Worm (Caenorhabditis elegans): ENCODE data around the gene lem-4.

Gene lem-4

DNA sequence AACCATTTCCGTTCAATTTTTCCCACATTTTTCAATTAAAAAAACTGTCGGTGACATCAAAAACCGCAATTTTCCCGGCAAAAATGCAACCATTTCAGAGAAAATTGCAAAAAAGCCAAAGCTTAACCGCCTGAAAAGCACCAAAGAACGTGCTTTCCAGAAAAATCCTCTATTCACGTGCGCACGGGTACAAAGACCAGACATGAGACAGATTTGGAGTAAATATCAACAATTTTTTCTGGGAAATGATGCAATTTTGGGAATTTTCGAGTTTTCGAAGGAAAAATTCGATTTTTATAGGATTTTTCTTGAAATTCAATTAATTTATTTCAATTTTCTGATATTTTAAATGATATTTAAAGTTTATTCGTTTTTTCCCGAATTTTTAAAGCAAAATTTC lies 25.5 kb downstream of the lem-4 start:
- TF ChIP-seq ces-1 (GFP tag; optimal IDR thresholded peaks at IDR 0.05) (no peak), mab-5 (tag; optimal IDR thresholded peaks at IDR 0.05) (no peak), tbx-8 (GFP tag; optimal IDR thresholded peaks at IDR 0.05) (no peak), cnd-1 (tag; optimal IDR thresholded peaks at IDR 0.05) (no peak), ceh-83 (GFP tag; optimal IDR thresholded peaks at IDR 0.05) (no peak), flh-1 (GFP tag; optimal IDR thresholded peaks at IDR 0.05) (no peak), unc-39 (tag; optimal IDR thresholded peaks at IDR 0.05) (no peak), lsy-2 (tag; optimal IDR thresholded peaks at IDR 0.05) (no peak), M03D4.4 (tag; optimal IDR thresholded peaks at IDR 0.05) (no peak), mls-2 (tag; optimal IDR thresholded peaks at IDR 0.05) (no peak), bed-3 (GFP tag; optimal IDR thresholded peaks at IDR 0.05) (no peak)

- TF ChIP-seq mep-1 (tag; optimal IDR thresholded peaks at IDR 0.05) (peak; percentile 65), ham-2 (GFP tag; optimal IDR thresholded peaks at IDR 0.05) (peak; percentile 48), sem-2 (GFP tag; optimal IDR thresholded peaks at IDR 0.05) (no peak), snpc-4 (tag; optimal IDR thresholded peaks at IDR 0.05) (no peak), unc-39 (tag; optimal IDR thresholded peaks at IDR 0.05) (no peak), tbx-8 (GFP tag; optimal IDR thresholded peaks at IDR 0.05) (no peak), mab-5 (tag; optimal IDR thresholded peaks at IDR 0.05) (no peak), ces-1 (GFP tag; optimal IDR thresholded peaks at IDR 0.05) (peak; percentile 82), drap-1 (GFP tag; optimal IDR thresholded peaks at IDR 0.05) (peak; percentile 9), nhr-28 (tag; optimal IDR thresholded peaks at IDR 0.05) (no peak), lin-32 (GFP tag; optimal IDR thresholded peaks at IDR 0.05) (no peak), lsy-2 (tag; optimal IDR thresholded peaks at IDR 0.05) (peak; percentile 65), lin-13 (tag; optimal IDR thresholded peaks at IDR 0.05) (peak; percentile 19), sptf-1 (tag; optimal IDR thresholded peaks at IDR 0.05) (no peak), ceh-39 (tag; optimal IDR thresholded peaks at IDR 0.05) (peak; percentile 71), nhr-237 (tag; optimal IDR thresholded peaks at IDR 0.05) (peak; percentile 11), mls-2 (tag; optimal IDR thresholded peaks at IDR 0.05) (no peak), elt-3 (tag; optimal IDR thresholded peaks at IDR 0.05) (no peak), blmp-1 (tag; optimal IDR thresholded peaks at IDR 0.05) (no peak), flh-1 (GFP tag; optimal IDR thresholded peaks at IDR 0.05) (no peak), pha-4 (tag; optimal IDR thresholded peaks at IDR 0.05) (peak; percentile 55), nhr-12 (tag; optimal IDR thresholded peaks at IDR 0.05) (no peak), ceh-43 (GFP tag; optimal IDR thresholded peaks at IDR 0.05) (no peak), unc-120 (tag; optimal IDR thresholded peaks at IDR 0.05; ENCODE audit: poor library complexity, severe bottlenecking) (peak; percentile 10), unc-62 (GFP tag; optimal IDR thresholded peaks at IDR 0.05) (peak; percentile 12), zip-8 (tag; optimal IDR thresholded peaks at IDR 0.05) (no peak), nhr-2 (tag; optimal IDR thresholded peaks at IDR 0.05) (no peak), cnd-1 (tag; optimal IDR thresholded peaks at IDR 0.05) (no peak), ztf-11 (tag; optimal IDR thresholded peaks at IDR 0.05) (no peak), elt-1 (tag; optimal IDR thresholded peaks at IDR 0.05; ENCODE audit: borderline replicate concordance, insufficient read depth) (no peak), nhr-76 (tag; optimal IDR thresholded peaks at IDR 0.05) (no peak), hlh-1 (tag; optimal IDR thresholded peaks at IDR 0.05) (peak; percentile 33), bed-3 (GFP tag; optimal IDR thresholded peaks at IDR 0.05) (no peak), M03D4.4 (tag; optimal IDR thresholded peaks at IDR 0.05) (no peak), ceh-83 (GFP tag; optimal IDR thresholded peaks at IDR 0.05) (no peak)
These were observed 26.2 kb downstream of the lem-4 start for ce11 chrIV:828427-828826.

- TF ChIP-seq unc-120 (tag; optimal IDR thresholded peaks at IDR 0.05; ENCODE audit: poor library complexity, severe bottlenecking), result no peak
- no peak for TF ChIP-seq nhr-28 (tag; optimal IDR thresholded peaks at IDR 0.05)
- no peak for TF ChIP-seq ceh-43 (GFP tag; optimal IDR thresholded peaks at IDR 0.05)
These were observed 28.4 kb downstream of the lem-4 start for ce11 chrIV:826145-826544.

DNA sequence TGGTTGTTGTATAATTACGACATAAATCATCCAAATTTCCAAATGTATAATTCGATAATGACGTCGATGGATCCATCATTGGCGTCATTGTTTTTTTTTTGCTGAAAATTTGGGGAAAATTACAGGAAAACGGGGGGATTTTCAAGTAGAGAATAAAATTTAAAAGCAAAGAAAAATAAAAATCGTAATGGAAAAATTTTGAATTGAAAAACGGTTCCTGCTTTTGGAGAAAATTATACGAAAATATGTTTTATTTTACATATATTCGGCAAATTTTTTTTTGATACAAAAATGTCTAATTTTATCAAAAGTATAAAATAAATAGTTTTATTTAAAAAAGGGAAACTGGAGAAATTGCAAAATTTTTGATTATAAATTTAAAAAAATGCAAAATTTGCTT lies 29.7 kb downstream of the lem-4 start, which contains the start of gene zipt-15:
TSS of gene zipt-15 (minus strand) at position 101 of the 400 bp plus-strand sequence.
- TF ChIP-seq tbx-8 (GFP tag; optimal IDR thresholded peaks at IDR 0.05) (no peak), sptf-1 (tag; optimal IDR thresholded peaks at IDR 0.05) (no peak), mls-2 (tag; optimal IDR thresholded peaks at IDR 0.05) (no peak), cnd-1 (tag; optimal IDR thresholded peaks at IDR 0.05) (no peak), drap-1 (GFP tag; optimal IDR thresholded peaks at IDR 0.05) (no peak), nhr-76 (tag; optimal IDR thresholded peaks at IDR 0.05) (no peak), unc-62 (GFP tag; optimal IDR thresholded peaks at IDR 0.05) (no peak), ceh-43 (GFP tag; optimal IDR thresholded peaks at IDR 0.05) (no peak), nhr-237 (tag; optimal IDR thresholded peaks at IDR 0.05) (no peak), nhr-28 (tag; optimal IDR thresholded peaks at IDR 0.05) (no peak), blmp-1 (tag; optimal IDR thresholded peaks at IDR 0.05) (no peak), sem-2 (GFP tag; optimal IDR thresholded peaks at IDR 0.05) (no peak), zip-8 (tag; optimal IDR thresholded peaks at IDR 0.05) (no peak), nhr-12 (tag; optimal IDR thresholded peaks at IDR 0.05) (no peak), M03D4.4 (tag; optimal IDR thresholded peaks at IDR 0.05) (no peak)

Data from whole organism, mixed stage, embryonic.